Worm (Caenorhabditis elegans) whole organism, L4/young adult: ENCODE measurements around the gene srx-41.

Experiments used
- W03F9.2 ChIP-seq: fragments of 150-350 bp; optimal IDR thresholded peaks from 2 replicates; lab custom pipeline; 2014; ENCODE audit warnings: missing biosample characterization, missing genetic modification characterization
- dao-5 ChIP-seq: sonication (generic microtip); optimal IDR thresholded peaks from 2 replicates; lab custom pipeline; 2016; ENCODE audit warnings: missing genotype, missing genetic modification characterization, moderate library complexity, missing compliant biosample characterization
- him-1 ChIP-seq: sonication (generic microtip); optimal IDR thresholded peaks from 2 replicates; lab custom pipeline; 2016; ENCODE audit warnings: missing genotype, missing genetic modification reagents, missing genetic modification characterization, missing compliant biosample characterization

Gene srx-41

ce11 chrV:3637086-3637485 lies at the start of gene srx-41:
Gene srx-41, minus strand, starts transcription at chrV:3637186.
- TF ChIP-seq him-1, result no peak

DNA sequence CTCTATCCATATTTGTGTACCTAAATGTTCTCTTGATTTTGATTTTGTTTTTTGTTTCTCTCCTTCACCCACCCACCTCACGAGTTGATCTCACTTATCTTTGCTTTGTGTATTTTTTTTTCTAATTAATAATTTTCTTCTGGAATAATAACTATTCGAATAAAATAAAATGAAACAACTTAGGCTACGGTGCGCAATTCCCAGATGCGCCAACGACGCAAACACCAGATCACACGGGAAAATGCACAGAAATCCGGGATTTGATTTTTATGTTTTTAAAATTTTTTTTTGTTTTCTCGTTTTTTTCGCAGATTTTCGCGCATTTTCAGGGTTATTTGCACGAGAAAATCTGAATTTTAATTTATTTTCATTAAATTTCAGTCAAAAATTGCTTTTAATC lies 49.3 kb upstream of the srx-41 start:
- TF ChIP-seq dao-5 (tag; lab: Kevin White, UChicago) (no peak), W03F9.2 (tag; lab: Kevin White, UChicago) (no peak), him-1 (no peak)

- TF ChIP-seq dao-5 (tag; lab: Kevin White, UChicago) (no peak), W03F9.2 (tag; lab: Kevin White, UChicago) (no peak), him-1 (no peak)
Measured at ce11 chrV:3685790-3686208, 48.8 kb upstream of the srx-41 start, which contains the start of gene W08A12.2. Gene W08A12.2, minus strand, starts transcription at chrV:3685892.

DNA sequence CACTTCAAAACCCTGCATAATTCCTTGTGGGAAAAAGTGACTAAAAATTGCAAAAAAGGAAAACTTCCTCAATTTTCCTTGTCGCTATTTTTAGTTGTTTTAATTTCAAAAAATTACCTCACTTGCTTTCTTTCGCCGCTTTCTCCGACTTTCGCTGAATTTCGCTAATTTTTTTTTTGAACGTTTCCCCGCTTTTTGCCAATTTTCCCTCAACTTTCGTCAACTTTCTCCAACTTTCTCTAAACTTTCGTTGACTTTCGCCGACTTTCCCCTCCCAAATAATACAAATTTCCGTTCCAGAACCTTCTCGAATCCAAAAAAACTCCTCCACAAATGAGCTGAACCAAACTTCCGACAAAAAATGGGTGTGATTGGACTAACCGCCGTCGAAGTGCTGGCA lies 45.6 kb upstream of the srx-41 start, which contains the start of gene W08A12.3:
W08A12.3 (plus strand) TSS at position 301 of the 400 bp plus-strand sequence.
- no peak for TF ChIP-seq dao-5 (tag; lab: Kevin White, UChicago)
- no peak for TF ChIP-seq him-1
- TF ChIP-seq W03F9.2 (tag; lab: Kevin White, UChicago), result no peak

ce11 chrV:3678513-3678912 lies 41.5 kb upstream of the srx-41 start:
- no peak for TF ChIP-seq W03F9.2 (tag; lab: Kevin White, UChicago)
- TF ChIP-seq him-1, result no peak
- no peak for TF ChIP-seq dao-5 (tag; lab: Kevin White, UChicago)

ce11 chrV:3677212-3677611 lies 40.2 kb upstream of the srx-41 start:
- no peak for TF ChIP-seq dao-5 (tag; lab: Kevin White, UChicago)
- TF ChIP-seq W03F9.2 (tag; lab: Kevin White, UChicago), result no peak
- no peak for TF ChIP-seq him-1

ce11 chrV:3673080-3673479 lies 36.1 kb upstream of the srx-41 start, which contains the start of gene pals-33:
Gene pals-33, plus strand, starts transcription at chrV:3673380.
- TF ChIP-seq dao-5 (tag; lab: Kevin White, UChicago) (no peak), him-1 (no peak), W03F9.2 (tag; lab: Kevin White, UChicago) (no peak)

ce11 chrV:3670499-3670898 lies 33.5 kb upstream of the srx-41 start, which contains the start of gene Y39H10B.3:
Gene Y39H10B.3, plus strand, starts transcription at chrV:3670799.
- TF ChIP-seq him-1 (no peak), W03F9.2 (tag; lab: Kevin White, UChicago) (no peak), dao-5 (tag; lab: Kevin White, UChicago) (no peak)

DNA sequence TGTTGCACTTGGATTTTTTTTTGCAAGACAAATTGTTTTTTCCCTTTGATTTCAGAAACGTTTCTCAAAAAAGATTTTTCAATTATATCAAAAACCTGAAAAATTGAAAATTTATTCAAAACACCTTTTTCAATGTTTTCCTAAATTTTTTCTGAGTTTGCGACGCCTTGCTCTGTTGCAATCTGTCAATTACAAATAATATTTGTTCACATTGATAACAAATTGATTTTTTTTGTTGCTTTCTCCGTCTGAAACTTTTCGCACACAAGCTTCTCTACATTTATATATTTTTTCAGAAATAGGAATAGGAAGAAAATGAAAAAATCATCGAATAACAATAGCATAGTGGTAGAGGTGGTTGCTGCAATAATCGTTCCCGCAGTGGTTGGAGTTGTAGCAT lies 31.5 kb upstream of the srx-41 start, which contains the start of gene Y39H10B.2:
Y39H10B.2 (plus strand) TSS at position 301 of the 400 bp plus-strand sequence.
- TF ChIP-seq him-1 (no peak), dao-5 (tag; lab: Kevin White, UChicago) (no peak), W03F9.2 (tag; lab: Kevin White, UChicago) (no peak)

DNA sequence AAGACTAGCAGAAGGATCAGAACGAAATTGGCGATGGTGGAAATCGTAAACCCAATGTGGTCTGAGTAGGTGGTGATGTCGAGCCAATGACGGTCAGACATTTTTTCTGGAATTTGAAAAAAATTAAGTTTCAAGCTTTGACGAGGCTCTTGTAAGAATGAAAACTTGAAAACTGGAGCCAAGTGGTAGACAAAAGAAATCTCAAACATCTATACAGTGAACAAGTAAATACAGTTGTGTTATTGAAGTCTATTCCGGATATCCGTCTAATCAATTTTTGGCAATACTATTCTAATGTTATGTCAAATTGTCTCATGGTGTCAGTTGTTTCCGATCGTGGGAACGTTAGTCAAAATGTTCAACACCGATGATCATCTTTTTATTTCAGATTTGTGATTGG lies 29.9 kb upstream of the srx-41 start, which contains the start of gene str-113:
str-113 (minus strand) TSS at position 101 of the 400 bp plus-strand sequence.
- TF ChIP-seq him-1 (no peak), dao-5 (tag; lab: Kevin White, UChicago) (no peak), W03F9.2 (tag; lab: Kevin White, UChicago) (no peak)

ce11 chrV:3659472-3659871 lies 22.5 kb upstream of the srx-41 start, which contains the start of gene acr-23:
Gene acr-23, minus strand, starts transcription at chrV:3659572.
- TF ChIP-seq W03F9.2 (tag; lab: Kevin White, UChicago) (no peak), dao-5 (tag; lab: Kevin White, UChicago) (no peak), him-1 (no peak)

DNA sequence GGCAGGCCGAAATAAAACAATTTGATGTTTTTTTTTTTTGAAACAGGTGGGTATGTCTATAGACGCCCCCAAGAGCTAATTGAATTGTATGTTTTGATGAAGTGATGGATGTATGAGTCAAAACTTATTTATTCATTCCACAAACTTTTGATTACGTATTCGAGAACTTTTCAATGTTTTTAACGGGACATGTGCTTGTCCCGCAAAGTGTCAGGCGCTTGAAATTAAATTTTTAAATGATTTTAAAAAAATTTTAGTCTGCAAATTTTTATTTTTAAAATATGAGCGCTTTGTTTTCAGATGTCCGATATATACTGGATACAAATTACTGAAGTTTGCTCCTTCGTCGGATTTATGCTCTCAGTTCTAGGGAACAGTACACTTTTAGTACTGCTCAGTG lies 12.5 kb upstream of the srx-41 start, which contains the start of gene str-114:
str-114 (plus strand) TSS at position 301 of the 400 bp plus-strand sequence.
- TF ChIP-seq W03F9.2 (tag; lab: Kevin White, UChicago) (no peak), him-1 (no peak), dao-5 (tag; lab: Kevin White, UChicago) (no peak)

DNA sequence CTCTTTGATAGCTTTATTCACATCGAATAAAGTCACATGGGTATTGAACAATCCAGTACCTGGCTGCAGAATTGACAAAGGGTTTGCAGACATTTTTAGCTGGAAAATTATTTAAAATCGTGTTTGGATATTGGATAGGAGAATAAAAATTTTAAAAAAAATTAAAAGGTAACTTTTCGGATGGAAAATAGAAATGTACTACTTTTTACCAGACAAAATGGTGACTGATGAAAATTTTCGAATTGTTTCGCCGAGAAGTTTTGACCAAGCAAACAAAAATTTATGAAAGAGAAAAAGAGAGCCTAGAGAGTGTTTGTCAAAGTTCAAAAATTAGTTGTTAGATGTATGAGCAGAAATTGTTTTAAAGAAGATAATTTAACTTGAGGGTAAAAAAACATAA lies 10.9 kb upstream of the srx-41 start, which contains the start of gene F59B1.10:
F59B1.10 (minus strand) TSS at position 101 of the 400 bp plus-strand sequence.
- no peak for TF ChIP-seq him-1

DNA sequence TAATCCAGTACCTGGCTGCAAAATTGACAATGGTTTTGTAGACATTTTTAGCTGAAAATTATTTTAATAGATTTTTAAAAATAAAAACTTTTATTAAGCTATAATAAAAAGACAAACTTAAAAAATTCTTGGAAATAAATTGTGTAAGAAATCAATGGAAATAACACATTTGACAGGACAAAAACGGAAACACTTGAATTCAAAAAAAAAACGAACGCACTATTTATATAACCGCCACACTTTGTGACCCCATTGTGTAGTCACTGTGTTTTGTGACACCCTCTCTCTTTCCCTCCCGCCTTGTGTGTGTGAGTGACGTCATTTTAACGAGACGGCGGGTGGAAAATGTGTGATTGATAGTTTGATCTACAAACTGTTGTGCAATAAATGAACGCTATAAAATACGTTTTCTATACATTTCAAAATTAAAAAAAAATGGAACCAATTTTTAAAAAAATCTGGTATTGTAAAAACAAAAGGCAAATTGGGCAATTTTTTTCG lies 7.3 kb upstream of the srx-41 start, which contains the start of gene F59B1.8:
F59B1.8 (minus strand) TSS at position 51 of the 501 bp plus-strand sequence.
- TF ChIP-seq W03F9.2 (tag; lab: Kevin White, UChicago) (no peak), dao-5 (tag; lab: Kevin White, UChicago) (no peak), him-1 (no peak)

DNA sequence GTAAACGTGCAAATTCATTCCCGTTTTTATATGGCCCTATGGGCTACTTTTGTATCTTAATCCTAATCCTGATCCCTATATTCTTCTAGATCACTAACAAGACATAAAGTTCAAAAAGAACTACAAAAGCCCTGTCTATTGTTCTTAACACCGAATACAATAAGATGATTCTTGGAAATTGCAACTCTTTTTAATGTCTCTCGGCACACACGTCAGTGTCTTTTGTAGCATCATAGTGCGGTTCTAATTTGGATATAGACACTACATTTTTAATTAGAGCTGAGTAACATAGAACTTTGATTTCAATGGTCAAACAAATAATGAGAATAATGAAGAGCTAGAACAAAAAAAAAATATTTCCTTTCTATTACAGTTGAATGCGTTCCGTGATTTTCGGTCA lies 2.9 kb upstream of the srx-41 start:
- TF ChIP-seq dao-5 (tag; lab: Kevin White, UChicago) (no peak), W03F9.2 (tag; lab: Kevin White, UChicago) (no peak), him-1 (no peak)
